Worm (Caenorhabditis elegans) whole organism, mixed stage, embryonic: ENCODE results near the gene B0432.1.

ENCODE experiments used
- bed-3 ChIP-seq: fragments of 200-800 bp; sonication (Bioruptor generic); optimal IDR thresholded peaks from 3 replicates; lab custom pipeline; 2018; ENCODE audit warnings: mild to moderate bottlenecking, missing genetic modification characterization, moderate library complexity, missing compliant biosample characterization
- ces-1 ChIP-seq: fragments of 150-350 bp; optimal IDR thresholded peaks from 2 replicates; lab custom pipeline; 2014; ENCODE audit warnings: missing biosample characterization, missing genetic modification reagents, missing genetic modification characterization
- elt-1 ChIP-seq: sonication (generic microtip); optimal IDR thresholded peaks from 2 replicates; lab custom pipeline; 2017; ENCODE audit warnings: missing genetic modification characterization, mild to moderate bottlenecking, missing compliant biosample characterization, antibody characterized with exemption, moderate library complexity, borderline replicate concordance; ENCODE audit not compliant: insufficient read depth
- nhr-12 ChIP-seq: fragments of 150-350 bp; optimal IDR thresholded peaks from 2 replicates; lab custom pipeline; 2014; ENCODE audit warnings: missing biosample characterization, missing genetic modification characterization
- nhr-237 ChIP-seq: fragments of 150-350 bp; optimal IDR thresholded peaks from 2 replicates; lab custom pipeline; 2014; ENCODE audit warnings: missing biosample characterization, missing genetic modification characterization
- snpc-4 ChIP-seq: fragments of 150-350 bp; optimal IDR thresholded peaks from 2 replicates; lab custom pipeline; 2014; ENCODE audit warnings: missing biosample characterization, missing genetic modification characterization
- unc-62 ChIP-seq: fragments of 150-350 bp; optimal IDR thresholded peaks from 2 replicates; lab custom pipeline; 2014; ENCODE audit warnings: missing biosample characterization, missing genetic modification reagents, missing genetic modification characterization

DNA sequence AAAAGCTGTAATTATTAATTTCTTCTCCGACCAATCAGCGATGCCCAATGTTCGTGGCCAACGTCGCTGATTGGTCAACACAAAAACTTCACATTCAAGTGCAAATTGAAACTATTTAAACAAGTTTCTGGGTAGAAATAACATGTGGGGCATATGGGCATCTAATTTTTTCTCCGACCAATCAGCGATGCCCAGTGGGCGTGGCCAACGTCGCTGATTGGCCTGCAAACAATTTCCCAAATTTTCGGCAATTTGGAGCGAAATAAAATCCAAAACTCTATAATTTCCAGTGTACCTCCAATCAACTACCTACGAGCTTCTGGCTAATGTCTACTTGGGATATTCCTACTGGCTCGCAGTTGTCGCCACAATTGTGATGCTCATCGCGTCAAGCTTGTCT, 44.1 kb downstream of the B0432.1 start:
- TF ChIP-seq snpc-4 (no peak), unc-62 (GFP tag; lab: Kevin White, UChicago) (no peak), bed-3 (GFP tag; lab: Kevin White, UChicago) (no peak), nhr-237 (tag; lab: Kevin White, UChicago) (no peak), elt-1 (tag; lab: Kevin White, UChicago) (no peak), ces-1 (GFP tag; lab: Kevin White, UChicago) (no peak), nhr-12 (tag; lab: Kevin White, UChicago) (no peak)
